Fruit fly (Drosophila melanogaster): ENCODE data around the gene brv1.
A peak's percentile ranks its signal among the peaks of the same experiment; 100 is the strongest.

DNA sequence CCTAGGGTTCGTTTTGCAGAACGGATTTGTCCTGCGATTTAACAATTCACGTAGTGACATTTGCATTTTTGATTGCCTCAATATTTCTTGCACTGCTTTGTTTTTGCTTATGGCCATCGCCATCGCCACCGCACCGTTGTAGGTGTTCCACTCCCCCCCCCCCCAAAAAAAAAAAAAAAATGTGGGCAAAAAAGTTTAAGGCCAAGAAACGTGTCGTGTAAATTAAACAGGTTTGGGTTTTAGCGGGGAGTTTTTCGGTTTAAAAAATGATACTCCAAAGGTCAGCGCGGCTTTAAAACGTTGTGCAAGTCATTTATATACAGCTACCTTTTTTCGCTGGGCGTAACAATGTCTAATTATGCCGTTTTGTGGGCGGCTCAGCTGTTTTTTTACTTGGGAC is 5.1 kb downstream of the brv1 start:
- no peak for TF ChIP-seq CG16779 (tag; optimal IDR thresholded peaks at IDR 0.05)
- no peak for TF ChIP-seq net (GFP tag; optimal IDR thresholded peaks at IDR 0.05)
- no peak for TF ChIP-seq Hr38 (GFP tag; optimal IDR thresholded peaks at IDR 0.05)
- TF ChIP-seq Sox102F (GFP tag; optimal IDR thresholded peaks at IDR 0.05) = no peak
- TF ChIP-seq CG11762 (GFP tag; optimal IDR thresholded peaks at IDR 0.05; ENCODE audit: insufficient read depth) = no peak
- TF ChIP-seq eg (GFP tag; IDR thresholded peaks at IDR 0.05) = 0 out of 3 replicates have a peak, but pooled peaks have one; percentile 13
- no peak for TF ChIP-seq OdsH (GFP tag; optimal IDR thresholded peaks at IDR 0.05)
- TF ChIP-seq CG7368 (GFP tag; optimal IDR thresholded peaks at IDR 0.05) = no peak
- no peak for TF ChIP-seq Smox (GFP tag; optimal IDR thresholded peaks at IDR 0.05)
- no peak for TF ChIP-seq CG4318 (GFP tag; optimal IDR thresholded peaks at IDR 0.05)
- TF ChIP-seq CG32006 (GFP tag; optimal IDR thresholded peaks at IDR 0.05) = no peak
